Fruit fly (Drosophila melanogaster) whole organism: Measurements from ENCODE around the gene drn.

Experiments used
- CG8478 ChIP-seq: fragments of >200 bp; optimal IDR thresholded peaks from 2 replicates; lab custom pipeline; 2018; ENCODE audit warnings: inconsistent platforms
- EcR ChIP-seq, 2 experiments: fragments of >200 bp; optimal IDR thresholded peaks; 2 replicates each; lab custom pipeline; 2017; ENCODE audit warnings: missing biosample characterization in 2 of 2, missing genetic modification characterization in 2 of 2, missing genetic modification reagents in 2 of 2
- pan ChIP-seq: fragments of >200 bp; optimal IDR thresholded peaks from 2 replicates; lab custom pipeline; 2017
- psq ChIP-seq: fragments of >200 bp; optimal IDR thresholded peaks from 2 replicates; lab custom pipeline; 2017
- usp ChIP-seq: fragments of >200 bp; optimal IDR thresholded peaks from 2 replicates; lab custom pipeline; 2017; ENCODE audit warnings: missing biosample characterization, missing genetic modification characterization, mixed read lengths

dm6 chr3R:9349267-9349820 is 9.3 kb downstream of the drn start:
- no peak for TF ChIP-seq CG8478 (lab: Kevin White, UChicago)
- TF ChIP-seq usp (GFP tag; lab: Kevin White, UChicago) = no peak
- TF ChIP-seq EcR (GFP tag; optimal IDR thresholded peaks at IDR 0.05; lab: Kevin White, UChicago) = no peak
- TF ChIP-seq pan (lab: Kevin White, UChicago) = no peak
- TF ChIP-seq psq (lab: Kevin White, UChicago) = no peak
